Worm (Caenorhabditis elegans): ENCODE measurements around the gene C03H5.7.

DNA sequence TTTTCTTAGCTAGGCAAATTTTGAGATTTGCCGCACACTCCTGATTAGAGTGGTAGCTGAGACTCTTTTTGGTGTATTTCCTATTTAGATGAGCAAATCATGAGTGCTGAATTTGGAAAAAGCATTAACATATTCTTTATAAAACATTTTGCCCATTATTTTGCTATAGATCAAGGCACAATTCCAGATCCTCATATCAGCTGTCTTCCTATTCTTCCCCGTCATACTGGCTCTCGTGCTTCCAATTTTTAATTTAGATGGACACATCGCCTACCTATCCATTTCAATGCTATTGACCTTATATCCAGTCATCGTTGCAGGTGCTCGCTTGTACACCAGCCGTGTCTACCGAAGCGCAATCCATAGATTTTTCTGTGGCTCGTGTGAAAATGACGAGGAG lies at the start of gene C03H5.7:
- TF ChIP-seq madf-6 (GFP tag; IDR thresholded peaks at IDR 0.05) = no peak
- no peak for TF ChIP-seq atf-7 (tag; optimal IDR thresholded peaks at IDR 0.05)
- TF ChIP-seq Y53F4B.3 (GFP tag; IDR thresholded peaks at IDR 0.05) = no peak
- no peak for TF ChIP-seq F37B4.10 (GFP tag; IDR thresholded peaks at IDR 0.05)
- no peak for TF ChIP-seq ztf-28 (GFP tag; IDR thresholded peaks at IDR 0.05)
- no peak for TF ChIP-seq athp-1 (tag; optimal IDR thresholded peaks at IDR 0.05)
- no peak for TF ChIP-seq pha-4 (tag; optimal IDR thresholded peaks at IDR 0.05)
- TF ChIP-seq him-1 (tag; optimal IDR thresholded peaks at IDR 0.05) = no peak
- TF ChIP-seq lag-1 (GFP tag; IDR thresholded peaks at IDR 0.05) = no peak
- TF ChIP-seq ama-1 (optimal IDR thresholded peaks at IDR 0.05) = no peak
- no peak for TF ChIP-seq ama-1 (GFP tag; optimal IDR thresholded peaks at IDR 0.05)
- TF ChIP-seq hmg-20 (GFP tag; IDR thresholded peaks at IDR 0.05) = no peak
- no peak for TF ChIP-seq ets-4 (GFP tag; optimal IDR thresholded peaks at IDR 0.05)
